Worm (Caenorhabditis elegans): Measurements from ENCODE around the gene F21C10.13.

F21C10.13 gene

DNA sequence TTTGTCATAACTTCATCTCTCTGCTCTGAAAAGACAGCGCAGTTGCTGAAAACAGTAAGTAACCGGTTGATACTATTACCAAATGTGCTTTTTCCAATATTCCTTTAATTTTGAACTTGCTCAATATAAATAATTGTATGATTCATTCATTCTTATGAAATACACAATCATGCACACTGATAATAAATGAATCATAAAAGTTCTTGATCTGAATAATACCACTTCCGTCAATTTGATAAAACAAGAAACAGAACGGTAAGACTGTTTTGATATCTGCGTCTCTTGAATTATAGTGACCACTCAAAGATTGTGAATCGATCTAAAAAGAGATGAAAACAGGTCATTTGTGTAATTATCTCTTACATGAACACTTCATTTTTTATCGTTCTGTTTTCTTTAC lies 4.2 kb downstream of the F21C10.13 start, which contains the start of gene F21C10.4:
Gene F21C10.4, plus strand, starts transcription at position 301 of the 400 bp plus-strand sequence.
- TF ChIP-seq lin-38 (GFP tag; IDR thresholded peaks at IDR 0.05) (no peak), snpc-1.2 (GFP tag; IDR thresholded peaks at IDR 0.05) (no peak), egl-43 (GFP tag; IDR thresholded peaks at IDR 0.05) (no peak), spr-1 (tag; optimal IDR thresholded peaks at IDR 0.05) (no peak), zag-1 (tag; optimal IDR thresholded peaks at IDR 0.05) (no peak)

DNA sequence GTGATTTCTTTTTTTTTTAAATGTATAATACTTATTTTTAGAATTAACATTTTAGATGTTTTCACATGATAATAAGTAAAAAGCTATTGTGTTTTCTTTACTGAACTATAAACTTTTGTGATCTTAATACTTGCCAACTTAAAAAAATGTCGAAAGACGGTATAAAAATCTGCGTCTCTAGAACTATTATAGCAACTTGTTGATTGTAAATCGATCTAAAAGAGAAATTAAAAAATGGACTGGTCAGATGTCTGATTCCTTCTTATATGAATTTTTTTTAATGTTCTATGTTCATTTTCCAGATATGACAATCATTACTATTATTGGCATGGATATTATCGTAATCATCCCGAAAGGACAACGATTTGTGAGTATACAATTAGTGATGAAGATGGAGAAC lies 5.7 kb downstream of the F21C10.13 start, which contains the start of gene F21C10.3:
Gene F21C10.3, plus strand, starts transcription at position 301 of the 400 bp plus-strand sequence.
- TF ChIP-seq aha-1 (tag): peak; percentile 13
- no peak for TF ChIP-seq daf-8 (GFP tag; IDR thresholded peaks at IDR 0.05)
- no peak for TF ChIP-seq nhr-102 (tag; optimal IDR thresholded peaks at IDR 0.05)

DNA sequence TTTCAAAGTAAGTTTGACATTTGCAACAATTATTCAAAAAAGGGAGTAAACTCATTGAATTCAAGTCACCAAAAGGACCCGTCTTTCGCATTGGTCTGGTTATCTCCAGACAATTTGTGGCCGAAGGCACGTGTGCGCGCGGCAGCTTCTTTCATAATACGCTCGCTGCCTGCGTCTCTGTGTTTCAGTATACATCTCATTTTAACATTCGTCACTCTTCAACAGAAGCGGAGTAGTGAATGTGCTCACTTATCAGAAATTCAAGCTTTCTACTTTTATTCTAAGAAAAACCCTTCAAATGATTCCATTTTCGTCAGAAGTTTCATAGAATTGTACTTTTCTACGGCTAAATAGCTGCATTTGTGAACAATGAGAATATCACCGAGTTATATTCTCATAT lies 6.5 kb downstream of the F21C10.13 start:
- TF ChIP-seq attf-4 (tag; optimal IDR thresholded peaks at IDR 0.05): no peak
- TF ChIP-seq hmg-1.1 (GFP tag; IDR thresholded peaks at IDR 0.05): peak; percentile 69
- TF ChIP-seq dve-1 (tag; optimal IDR thresholded peaks at IDR 0.05; ENCODE audit: insufficient read depth): no peak
- TF ChIP-seq php-3 (GFP tag; IDR thresholded peaks at IDR 0.05): no peak
- no peak for TF ChIP-seq nhr-10 (tag; optimal IDR thresholded peaks at IDR 0.05)
- peak; percentile 15 for TF ChIP-seq fkh-10 (GFP tag; optimal IDR thresholded peaks at IDR 0.05)
- no peak for TF ChIP-seq daf-16 (GFP tag; optimal IDR thresholded peaks at IDR 0.05)
- no peak for TF ChIP-seq daf-16 (tag; optimal IDR thresholded peaks at IDR 0.05)
- TF ChIP-seq mdt-29 (GFP tag; IDR thresholded peaks at IDR 0.05): no peak
- no peak for TF ChIP-seq ZK337.2 (GFP tag; IDR thresholded peaks at IDR 0.05)
- TF ChIP-seq mep-1 (tag; optimal IDR thresholded peaks at IDR 0.05): no peak
- TF ChIP-seq set-16 (GFP tag; IDR thresholded peaks at IDR 0.05): no peak
- no peak for TF ChIP-seq nhr-111 (GFP tag; optimal IDR thresholded peaks at IDR 0.05)
- TF ChIP-seq ceh-82 (tag; optimal IDR thresholded peaks at IDR 0.05): no peak
- TF ChIP-seq duxl-1 (tag; optimal IDR thresholded peaks at IDR 0.05; ENCODE audit: poor library complexity): no peak
- peak; percentile 11 for TF ChIP-seq F37D6.2 (tag; optimal IDR thresholded peaks at IDR 0.05)
- TF ChIP-seq lin-1 (GFP tag; IDR thresholded peaks at IDR 0.05): no peak
- TF ChIP-seq mxl-3 (GFP tag; optimal IDR thresholded peaks at IDR 0.05): peak; percentile 77
- TF ChIP-seq F10B5.3 (tag; optimal IDR thresholded peaks at IDR 0.05): no peak
- TF ChIP-seq ceh-20 (GFP tag; IDR thresholded peaks at IDR 0.05): no peak
- no peak for TF ChIP-seq nhr-42 (GFP tag; IDR thresholded peaks at IDR 0.05)
- no peak for TF ChIP-seq lin-38 (GFP tag; IDR thresholded peaks at IDR 0.05)
- no peak for TF ChIP-seq daf-19 (GFP tag; conservative IDR thresholded peaks at IDR 0.05)
- no peak for TF ChIP-seq lin-29 (GFP tag; IDR thresholded peaks at IDR 0.05)
- TF ChIP-seq vab-7 (GFP tag; IDR thresholded peaks at IDR 0.05): no peak
- peak; percentile 45; the same call in 1 of the 2 replicates for TF ChIP-seq snpc-1.2 (GFP tag; IDR thresholded peaks at IDR 0.05)
- no peak for TF ChIP-seq daf-8 (GFP tag; IDR thresholded peaks at IDR 0.05)
- TF ChIP-seq jun-1 (tag; optimal IDR thresholded peaks at IDR 0.05): no peak
- peak; percentile 64 to 93 for TF ChIP-seq mdl-1 (tag; optimal IDR thresholded peaks at IDR 0.05)
- TF ChIP-seq Y48G9A.11 (GFP tag; IDR thresholded peaks at IDR 0.05): no peak
- TF ChIP-seq skn-1 (tag; optimal IDR thresholded peaks at IDR 0.05): no peak
- no peak for TF ChIP-seq ama-1 (optimal IDR thresholded peaks at IDR 0.05)
- no peak for TF ChIP-seq dpl-1 (GFP tag; optimal IDR thresholded peaks at IDR 0.05)
- peak; percentile 70; the same call in 1 of the 2 replicates for TF ChIP-seq ctbp-1 (GFP tag; IDR thresholded peaks at IDR 0.05)
- peak; percentile 41; the same call in 1 of the 2 replicates for TF ChIP-seq dmd-6 (GFP tag; IDR thresholded peaks at IDR 0.05)
- TF ChIP-seq nhr-11 (tag; optimal IDR thresholded peaks at IDR 0.05): peak; percentile 84
- peak; percentile 44 for TF ChIP-seq ces-1 (GFP tag; optimal IDR thresholded peaks at IDR 0.05)
- TF ChIP-seq nhr-48 (tag; optimal IDR thresholded peaks at IDR 0.05): peak; percentile 41
- TF ChIP-seq egl-43 (GFP tag; IDR thresholded peaks at IDR 0.05): no peak
- no peak for TF ChIP-seq nhr-76 (tag; optimal IDR thresholded peaks at IDR 0.05)
- TF ChIP-seq arid-1 (GFP tag; conservative IDR thresholded peaks at IDR 0.05): no peak
- TF ChIP-seq ceh-32 (tag; optimal IDR thresholded peaks at IDR 0.05; ENCODE audit: poor library complexity): no peak
- no peak for TF ChIP-seq lin-13 (GFP tag; optimal IDR thresholded peaks at IDR 0.05)
- TF ChIP-seq spr-1 (tag; optimal IDR thresholded peaks at IDR 0.05): no peak
- TF ChIP-seq nhr-6 (tag; optimal IDR thresholded peaks at IDR 0.05): no peak
- no peak for TF ChIP-seq nhr-102 (tag; optimal IDR thresholded peaks at IDR 0.05)
